Worm (Caenorhabditis elegans) whole organism, midembryonic: Measurements from ENCODE around the gene eif-2Bdelta.

Source experiments
- T22C8.4 ChIP-seq: fragments of 200-800 bp; sonication (Bioruptor generic); IDR thresholded peaks from 2 replicates; pipeline ENCODE4 v1.3.6; 2022; ENCODE audit warnings: missing genetic modification characterization, missing compliant biosample characterization
- cog-1 ChIP-seq: sonication (generic microtip); optimal IDR thresholded peaks from 2 replicates; lab custom pipeline; 2016; ENCODE audit warnings: missing genetic modification characterization, missing compliant biosample characterization
- flt-1 ChIP-seq: fragments of 200-800 bp; sonication (Bioruptor generic); IDR thresholded peaks from 2 replicates; pipeline ENCODE4 v1.3.6; 2022; ENCODE audit warnings: missing genetic modification characterization, missing compliant biosample characterization
- klf-2 ChIP-seq: fragments of 200-800 bp; sonication (Bioruptor generic); conservative IDR thresholded peaks from 2 replicates; pipeline ENCODE4 v1.3.6; 2022; ENCODE audit warnings: missing genetic modification reagents, missing genetic modification characterization, missing compliant biosample characterization
- med-1 ChIP-seq: sonication (generic microtip); optimal IDR thresholded peaks from 2 replicates; lab custom pipeline; 2017; ENCODE audit warnings: missing genetic modification characterization, mild to moderate bottlenecking, missing compliant biosample characterization, antibody characterized with exemption, missing genetic modification reagents; ENCODE audit not compliant: insufficient read depth
- ref-1 ChIP-seq: fragments of 200-800 bp; sonication (Bioruptor generic); conservative IDR thresholded peaks from 2 replicates; pipeline ENCODE4 v1.3.6; 2022; ENCODE audit warnings: missing genetic modification reagents, missing genetic modification characterization, missing compliant biosample characterization
- tab-1 ChIP-seq: fragments of 200-800 bp; sonication (Bioruptor generic); IDR thresholded peaks from 2 replicates; pipeline ENCODE4 v1.3.6; 2022; ENCODE audit warnings: missing genetic modification characterization, missing compliant biosample characterization
- ztf-23 ChIP-seq: fragments of 200-800 bp; sonication (Bioruptor generic); IDR thresholded peaks from 2 replicates; pipeline ENCODE4 v1.3.6; 2022; ENCODE audit warnings: missing genetic modification reagents, missing genetic modification characterization, missing compliant biosample characterization
- ztf-29 ChIP-seq: fragments of 200-800 bp; sonication (Bioruptor generic); IDR thresholded peaks from 2 replicates; pipeline ENCODE4 v1.3.6; 2022; ENCODE audit warnings: missing genetic modification reagents, missing genetic modification characterization, missing compliant biosample characterization

Gene eif-2Bdelta

ce11 chrV:9536505-9536904 is 22.9 kb downstream of the eif-2Bdelta start, which contains the start of gene C50F4.4:
Gene C50F4.4, plus strand, starts transcription at chrV:9536771.
- TF ChIP-seq ztf-23 (GFP tag; lab: Robert Waterston, UW) (0 out of 2 replicates have a peak, but pooled peaks have one; percentile 15), ztf-29 (GFP tag; lab: Robert Waterston, UW) (no peak)

- TF ChIP-seq T22C8.4 (GFP tag; lab: Robert Waterston, UW) (no peak), tab-1 (GFP tag; lab: Robert Waterston, UW) (no peak), ztf-29 (GFP tag; lab: Robert Waterston, UW) (no peak)
Measured at ce11 chrV:9539638-9540037, 26.0 kb downstream of the eif-2Bdelta start, which contains the start of gene C50F4.12. Gene C50F4.12, minus strand, starts transcription at chrV:9539738.

ce11 chrV:9541506-9541905 is 27.9 kb downstream of the eif-2Bdelta start, which contains the start of gene C50F4.16:
Gene C50F4.16, minus strand, starts transcription at chrV:9541606.
- TF ChIP-seq ztf-23 (GFP tag; lab: Robert Waterston, UW) (no peak), cog-1 (tag; lab: Kevin White, UChicago) (no peak), ztf-29 (GFP tag; lab: Robert Waterston, UW) (no peak), T22C8.4 (GFP tag; lab: Robert Waterston, UW) (no peak), tab-1 (GFP tag; lab: Robert Waterston, UW) (no peak), flt-1 (GFP tag; lab: Robert Waterston, UW) (no peak), ref-1 (GFP tag; lab: Robert Waterston, UW) (no peak), klf-2 (GFP tag; lab: Robert Waterston, UW) (no peak), med-1 (GFP tag; lab: Kevin White, UChicago) (no peak)

- peak; percentile 28 for TF ChIP-seq med-1 (GFP tag; lab: Kevin White, UChicago)
- TF ChIP-seq ref-1 (GFP tag; lab: Robert Waterston, UW), result 0 out of 2 replicates have a peak, but pooled peaks have one; percentile 33
- 0 out of 2 replicates have a peak, but pooled peaks have one; percentile 35 for TF ChIP-seq klf-2 (GFP tag; lab: Robert Waterston, UW)
- no peak for TF ChIP-seq T22C8.4 (GFP tag; lab: Robert Waterston, UW)
- TF ChIP-seq cog-1 (tag; lab: Kevin White, UChicago), result no peak
- TF ChIP-seq ztf-23 (GFP tag; lab: Robert Waterston, UW), result peak; percentile 67; the same call in 1 of the 2 replicates
- TF ChIP-seq flt-1 (GFP tag; lab: Robert Waterston, UW), result 0 out of 2 replicates have a peak, but pooled peaks have one; percentile 52
- TF ChIP-seq tab-1 (GFP tag; lab: Robert Waterston, UW), result no peak
- TF ChIP-seq ztf-29 (GFP tag; lab: Robert Waterston, UW), result no peak
Measured at ce11 chrV:9544176-9544632, 30.6 kb downstream of the eif-2Bdelta start, which contains the start of gene mdf-1. Gene mdf-1, minus strand, starts transcription at chrV:9544226.

ce11 chrV:9545238-9545709 is 31.6 kb downstream of the eif-2Bdelta start, which contains the start of the genes his-35 and his-41:
Gene his-35, minus strand, starts transcription at chrV:9545288.
Gene his-41, plus strand, starts transcription at chrV:9545536.
- TF ChIP-seq cog-1 (tag; lab: Kevin White, UChicago), result no peak
- 0 out of 2 replicates have a peak, but pooled peaks have one; percentile 9 for TF ChIP-seq flt-1 (GFP tag; lab: Robert Waterston, UW)
- TF ChIP-seq ref-1 (GFP tag; lab: Robert Waterston, UW), result no peak
- TF ChIP-seq T22C8.4 (GFP tag; lab: Robert Waterston, UW), result peak; percentile 46
- TF ChIP-seq tab-1 (GFP tag; lab: Robert Waterston, UW), result no peak
- no peak for TF ChIP-seq klf-2 (GFP tag; lab: Robert Waterston, UW)
- no peak for TF ChIP-seq med-1 (GFP tag; lab: Kevin White, UChicago)
- TF ChIP-seq ztf-29 (GFP tag; lab: Robert Waterston, UW), result 0 out of 2 replicates have a peak, but pooled peaks have one; percentile 20
- TF ChIP-seq ztf-23 (GFP tag; lab: Robert Waterston, UW), result no peak; the same call in 1 of the 2 replicates

- TF ChIP-seq ref-1 (GFP tag; lab: Robert Waterston, UW) (no peak), flt-1 (GFP tag; lab: Robert Waterston, UW) (no peak), cog-1 (tag; lab: Kevin White, UChicago) (no peak), ztf-23 (GFP tag; lab: Robert Waterston, UW) (no peak), T22C8.4 (GFP tag; lab: Robert Waterston, UW) (no peak), med-1 (GFP tag; lab: Kevin White, UChicago) (no peak), klf-2 (GFP tag; lab: Robert Waterston, UW) (no peak), tab-1 (GFP tag; lab: Robert Waterston, UW) (no peak), ztf-29 (GFP tag; lab: Robert Waterston, UW) (no peak)
Measured at ce11 chrV:9546042-9546581, 32.5 kb downstream of the eif-2Bdelta start, which contains the start of gene C50F4.6. Gene C50F4.6, plus strand, starts transcription at chrV:9546092.

ce11 chrV:9546860-9547269 is 33.2 kb downstream of the eif-2Bdelta start, which contains the start of gene his-37:
Gene his-37, plus strand, starts transcription at chrV:9547105.
- TF ChIP-seq med-1 (GFP tag; lab: Kevin White, UChicago), result no peak
- TF ChIP-seq cog-1 (tag; lab: Kevin White, UChicago), result peak; percentile 93
- peak; percentile 81 for TF ChIP-seq flt-1 (GFP tag; lab: Robert Waterston, UW)
- no peak for TF ChIP-seq T22C8.4 (GFP tag; lab: Robert Waterston, UW)
- TF ChIP-seq tab-1 (GFP tag; lab: Robert Waterston, UW), result peak; percentile 50; the same call in 1 of the 2 replicates
- TF ChIP-seq ztf-23 (GFP tag; lab: Robert Waterston, UW), result peak; percentile 83
- TF ChIP-seq ztf-29 (GFP tag; lab: Robert Waterston, UW), result no peak; the same call in 1 of the 2 replicates

- TF ChIP-seq ref-1 (GFP tag; lab: Robert Waterston, UW), result no peak
- no peak for TF ChIP-seq ztf-23 (GFP tag; lab: Robert Waterston, UW)
- peak; percentile 23 for TF ChIP-seq cog-1 (tag; lab: Kevin White, UChicago)
- TF ChIP-seq med-1 (GFP tag; lab: Kevin White, UChicago), result no peak
Measured at ce11 chrV:9549459-9549858, 35.8 kb downstream of the eif-2Bdelta start, which contains the start of gene nstp-10. Gene nstp-10, minus strand, starts transcription at chrV:9549836.
